Worm (Caenorhabditis elegans): ENCODE data around the gene dpm-3.

ce11 chrIV:12371879-12372278 lies 19.5 kb upstream of the dpm-3 start, which contains the start of gene wdr-46:
- peak; percentile 37 for TF ChIP-seq F13C5.2 (tag; optimal IDR thresholded peaks at IDR 0.05)
- TF ChIP-seq ceh-13 (GFP tag; optimal IDR thresholded peaks at IDR 0.05): no peak
- TF ChIP-seq ama-1 (optimal IDR thresholded peaks at IDR 0.05): peak; percentile 67
- peak; percentile 41; the same call in 1 of the 2 replicates for TF ChIP-seq flt-1 (GFP tag; IDR thresholded peaks at IDR 0.05)
- no peak for TF ChIP-seq scrt-1 (GFP tag; IDR thresholded peaks at IDR 0.05)
- TF ChIP-seq ceh-36 (tag; optimal IDR thresholded peaks at IDR 0.05): peak; percentile 28
- TF ChIP-seq aly-1 (tag; optimal IDR thresholded peaks at IDR 0.05): no peak
- no peak for TF ChIP-seq tbx-37 (GFP tag; conservative IDR thresholded peaks at IDR 0.05)
